Worm (Caenorhabditis elegans): ENCODE results near the gene T14G10.8.

- TF ChIP-seq nhr-12 (tag; optimal IDR thresholded peaks at IDR 0.05) (no peak), elt-3 (tag; optimal IDR thresholded peaks at IDR 0.05) (no peak)
Observed at ce11 chrIV:10116765-10117164, 30.0 kb downstream of the T14G10.8 start.

All from whole organism, L2 larva.